Fruit fly (Drosophila melanogaster) whole organism, embryonic: Measurements from ENCODE around the gene Rad17.

Source experiments
- Atf3 ChIP-seq: fragments of 200-800 bp; sonication (Bioruptor generic); optimal IDR thresholded peaks from 3 replicates; lab custom pipeline; 2016; ENCODE audit warnings: missing biosample characterization, missing genetic modification characterization
- CG10543 ChIP-seq: fragments of 200-800 bp; sonication (Bioruptor generic); optimal IDR thresholded peaks from 3 replicates; lab custom pipeline; 2017; ENCODE audit warnings: missing biosample characterization, mild to moderate bottlenecking, missing genetic modification characterization, moderate library complexity
- CG11085 ChIP-seq: fragments of 200-800 bp; sonication (Bioruptor generic); IDR thresholded peaks from 2 replicates; pipeline ENCODE4 v1.3.6; 2022; ENCODE audit warnings: missing biosample characterization, missing genetic modification characterization
- CG11695 ChIP-seq: fragments of 200-800 bp; sonication (Bioruptor generic); IDR thresholded peaks from 3 replicates; pipeline ENCODE4 v1.3.6; 2022; ENCODE audit warnings: missing biosample characterization, missing genetic modification characterization
- CG11723 ChIP-seq: fragments of 200-800 bp; sonication (Bioruptor generic); optimal IDR thresholded peaks from 2 replicates; lab custom pipeline; 2017; ENCODE audit warnings: missing biosample characterization, mild to moderate bottlenecking, missing genetic modification characterization
- CG14710 ChIP-seq: fragments of 200-800 bp; sonication (Bioruptor generic); optimal IDR thresholded peaks from 3 replicates; lab custom pipeline; 2019; ENCODE audit warnings: missing biosample characterization, mild to moderate bottlenecking, missing genetic modification characterization, moderate library complexity
- CG15073 ChIP-seq: fragments of 200-800 bp; sonication (Bioruptor generic); optimal IDR thresholded peaks from 2 replicates; lab custom pipeline; 2016; ENCODE audit warnings: missing biosample characterization, missing genetic modification characterization
- CG16779 ChIP-seq: fragments of 200-800 bp; sonication (Bioruptor generic); IDR thresholded peaks from 2 replicates; pipeline ENCODE4 v1.3.6; 2022; ENCODE audit warnings: missing biosample characterization, missing genetic modification characterization
- CG17359 ChIP-seq: fragments of 200-800 bp; sonication (Bioruptor generic); optimal IDR thresholded peaks from 3 replicates; lab custom pipeline; 2018; ENCODE audit warnings: missing biosample characterization, mild to moderate bottlenecking, missing genetic modification characterization, moderate library complexity
- CG1832 ChIP-seq: fragments of 200-800 bp; sonication (Bioruptor generic); optimal IDR thresholded peaks from 2 replicates; lab custom pipeline; 2017; ENCODE audit warnings: missing biosample characterization, mild to moderate bottlenecking, missing genetic modification characterization, inconsistent platforms
- CG18764 ChIP-seq: fragments of 200-800 bp; sonication (Bioruptor generic); optimal IDR thresholded peaks from 3 replicates; lab custom pipeline; 2016; ENCODE audit warnings: missing biosample characterization, missing genetic modification characterization
- CG33213 ChIP-seq: fragments of 200-800 bp; sonication (Bioruptor generic); optimal IDR thresholded peaks from 3 replicates; lab custom pipeline; 2016; ENCODE audit warnings: missing biosample characterization, missing genetic modification characterization
- CG34376 ChIP-seq: fragments of 200-800 bp; sonication (Bioruptor generic); optimal IDR thresholded peaks from 2 replicates; lab custom pipeline; 2018; ENCODE audit warnings: missing biosample characterization, mild to moderate bottlenecking, missing genetic modification characterization
- CG3847 ChIP-seq: fragments of 200-800 bp; sonication (Bioruptor generic); IDR thresholded peaks from 2 replicates; pipeline ENCODE4 v1.3.6; 2022; ENCODE audit warnings: missing biosample characterization, missing genetic modification characterization
- CG3995 ChIP-seq: fragments of 200-800 bp; sonication (Bioruptor generic); optimal IDR thresholded peaks from 3 replicates; lab custom pipeline; 2016; ENCODE audit warnings: missing biosample characterization, missing genetic modification characterization
- CG4328 ChIP-seq: fragments of 200-800 bp; sonication (Bioruptor generic); optimal IDR thresholded peaks from 3 replicates; lab custom pipeline; 2017; ENCODE audit warnings: missing biosample characterization, missing genetic modification reagents, missing genetic modification characterization
- CG4854 ChIP-seq: fragments of 200-800 bp; sonication (Bioruptor generic); optimal IDR thresholded peaks from 2 replicates; lab custom pipeline; 2016; ENCODE audit warnings: missing biosample characterization, missing genetic modification characterization, inconsistent platforms
- CG6175 ChIP-seq: fragments of 200-800 bp; sonication (Bioruptor generic); IDR thresholded peaks from 3 replicates; pipeline ENCODE4 v1.3.6; 2022; ENCODE audit warnings: missing biosample characterization, missing genetic modification characterization
- CG9437 ChIP-seq: fragments of 200-800 bp; sonication (Bioruptor generic); optimal IDR thresholded peaks from 2 replicates; lab custom pipeline; 2018; ENCODE audit warnings: missing biosample characterization, mild to moderate bottlenecking, missing genetic modification characterization
- H15 ChIP-seq: fragments of 200-800 bp; sonication (Bioruptor generic); IDR thresholded peaks from 3 replicates; pipeline ENCODE4 v1.3.6; 2022; ENCODE audit warnings: missing biosample characterization, missing genetic modification characterization
- HHEX ChIP-seq: fragments of 200-800 bp; sonication (Bioruptor generic); optimal IDR thresholded peaks from 3 replicates; lab custom pipeline; 2017; ENCODE audit warnings: missing biosample characterization, mild to moderate bottlenecking, missing genetic modification characterization, missing genetic modification reagents
- HLH3B ChIP-seq: fragments of 200-800 bp; sonication (Bioruptor generic); IDR thresholded peaks from 2 replicates; pipeline ENCODE4 v1.3.6; 2022; ENCODE audit warnings: missing biosample characterization, missing genetic modification characterization
- HmgZ ChIP-seq: fragments of 200-800 bp; sonication (Bioruptor generic); optimal IDR thresholded peaks from 2 replicates; lab custom pipeline; 2018; ENCODE audit warnings: missing biosample characterization, mild to moderate bottlenecking, missing genetic modification characterization
- MTF-1 ChIP-seq: fragments of 200-800 bp; sonication (Bioruptor generic); optimal IDR thresholded peaks from 2 replicates; lab custom pipeline; 2018; ENCODE audit warnings: missing biosample characterization, mild to moderate bottlenecking, missing genetic modification characterization, borderline replicate concordance
- NfI ChIP-seq: fragments of 200-800 bp; sonication (Bioruptor generic); optimal IDR thresholded peaks from 3 replicates; lab custom pipeline; 2018; ENCODE audit warnings: missing biosample characterization, mild to moderate bottlenecking, missing genetic modification characterization, moderate library complexity
- Oli ChIP-seq: fragments of 200-800 bp; sonication (Bioruptor generic); optimal IDR thresholded peaks from 2 replicates; lab custom pipeline; 2018; ENCODE audit warnings: missing biosample characterization, mild to moderate bottlenecking, missing genetic modification characterization, moderate library complexity
- Six4 ChIP-seq: fragments of 200-800 bp; sonication (Bioruptor generic); optimal IDR thresholded peaks from 2 replicates; lab custom pipeline; 2016; ENCODE audit warnings: missing biosample characterization, missing genetic modification characterization
- Trl ChIP-seq, 3 experiments: fragments of >200 bp in 2 of 3; fragments of 200-800 bp in 1 of 3; sonication (Bioruptor generic) in 1 of 3; optimal IDR thresholded peaks; 2 replicates in 1 of 3; 3 replicates in 2 of 3; lab custom pipeline; 2016 to 2017; ENCODE audit warnings: missing biosample characterization in 1 of 3, missing genetic modification characterization in 1 of 3
- abd-A ChIP-seq: fragments of 200-800 bp; sonication (Bioruptor generic); optimal IDR thresholded peaks from 3 replicates; lab custom pipeline; 2019; ENCODE audit warnings: missing biosample characterization, mild to moderate bottlenecking, missing genetic modification characterization, moderate library complexity
- cad ChIP-seq: fragments of >200 bp; optimal IDR thresholded peaks from 2 replicates; lab custom pipeline; 2017; ENCODE audit warnings: missing biosample characterization, missing genetic modification characterization
- chm ChIP-seq: fragments of 200-800 bp; sonication (Bioruptor generic); IDR thresholded peaks from 2 replicates; pipeline ENCODE4 v1.3.6; 2022; ENCODE audit warnings: missing biosample characterization, missing genetic modification characterization
- ci ChIP-seq: fragments of 200-800 bp; sonication (Bioruptor generic); IDR thresholded peaks from 3 replicates; pipeline ENCODE4 v1.3.6; 2022; ENCODE audit warnings: missing biosample characterization, missing genetic modification characterization
- corto ChIP-seq: fragments of 200-800 bp; sonication (Bioruptor generic); optimal IDR thresholded peaks from 2 replicates; lab custom pipeline; 2016; ENCODE audit warnings: missing biosample characterization, mild to moderate bottlenecking, missing genetic modification characterization, moderate library complexity
- dmrt11E ChIP-seq: fragments of 200-800 bp; sonication (Bioruptor generic); optimal IDR thresholded peaks from 3 replicates; lab custom pipeline; 2018; ENCODE audit warnings: missing biosample characterization, mild to moderate bottlenecking, missing genetic modification characterization, moderate library complexity
- dysf ChIP-seq: fragments of 200-800 bp; sonication (Bioruptor generic); IDR thresholded peaks from 3 replicates; pipeline ENCODE4 v1.3.6; 2022; ENCODE audit warnings: missing biosample characterization, missing genetic modification characterization
- fru ChIP-seq: fragments of >200 bp; optimal IDR thresholded peaks from 2 replicates; lab custom pipeline; 2017
- jumu ChIP-seq: fragments of 200-800 bp; sonication (Bioruptor generic); optimal IDR thresholded peaks from 3 replicates; lab custom pipeline; 2016; ENCODE audit warnings: missing biosample characterization, missing genetic modification characterization
- ken ChIP-seq: fragments of 200-800 bp; sonication (Bioruptor generic); IDR thresholded peaks from 3 replicates; pipeline ENCODE4 v1.3.6; 2022; ENCODE audit warnings: missing biosample characterization, missing genetic modification characterization
- lab ChIP-seq: fragments of 200-800 bp; sonication (Bioruptor generic); optimal IDR thresholded peaks from 3 replicates; lab custom pipeline; 2017; ENCODE audit warnings: missing biosample characterization, missing genetic modification characterization, mild to moderate bottlenecking, moderate library complexity, missing genetic modification reagents
- pfk ChIP-seq: fragments of 200-800 bp; sonication (Bioruptor generic); optimal IDR thresholded peaks from 2 replicates; lab custom pipeline; 2018; ENCODE audit warnings: missing biosample characterization, mild to moderate bottlenecking, missing genetic modification characterization, moderate library complexity
- prd ChIP-seq, 3 experiments: fragments of >200 bp in 2 of 3; fragments of 200-800 bp in 1 of 3; sonication (Bioruptor generic) in 1 of 3; optimal IDR thresholded peaks in 2 of 3; IDR thresholded peaks in 1 of 3; 2 replicates in 2 of 3; 3 replicates in 1 of 3; pipeline versions ENCODE4 v1.3.6 to Lab custom; 2017 to 2022; ENCODE audit warnings: missing biosample characterization in 1 of 3, missing genetic modification characterization in 1 of 3
- pros ChIP-seq: fragments of 200-800 bp; sonication (Bioruptor generic); optimal IDR thresholded peaks from 3 replicates; lab custom pipeline; 2019; ENCODE audit warnings: missing biosample characterization, mild to moderate bottlenecking, missing genetic modification characterization, moderate library complexity
- repo ChIP-seq: fragments of 200-800 bp; sonication (Bioruptor generic); optimal IDR thresholded peaks from 2 replicates; lab custom pipeline; 2016; ENCODE audit warnings: missing biosample characterization, missing genetic modification characterization
- sd ChIP-seq: fragments of 200-800 bp; sonication (Bioruptor generic); optimal IDR thresholded peaks from 3 replicates; lab custom pipeline; 2018; ENCODE audit warnings: missing biosample characterization, mild to moderate bottlenecking, missing genetic modification characterization, moderate library complexity
- sens-2 ChIP-seq: fragments of 200-800 bp; sonication (Bioruptor generic); IDR thresholded peaks from 2 replicates; pipeline ENCODE4 v1.3.6; 2022; ENCODE audit warnings: missing biosample characterization, missing genetic modification characterization
- sisA ChIP-seq: fragments of 200-800 bp; sonication (Bioruptor generic); IDR thresholded peaks from 2 replicates; pipeline ENCODE4 v1.3.6; 2022; ENCODE audit warnings: missing biosample characterization, missing genetic modification characterization
- twi ChIP-seq: fragments of 200-800 bp; optimal IDR thresholded peaks from 2 replicates; lab custom pipeline; 2019; ENCODE audit warnings: missing biosample characterization, mild to moderate bottlenecking, missing genetic modification characterization, moderate library complexity
- vnd ChIP-seq: fragments of 200-800 bp; sonication (Bioruptor generic); IDR thresholded peaks from 3 replicates; pipeline ENCODE4 v1.3.6; 2022; ENCODE audit warnings: missing biosample characterization, missing genetic modification characterization; ENCODE audit not compliant: partially characterized antibody
- wor ChIP-seq: fragments of 200-800 bp; sonication (Bioruptor generic); IDR thresholded peaks from 2 replicates; pipeline ENCODE4 v1.3.6; 2022; ENCODE audit warnings: missing biosample characterization, missing genetic modification characterization
- zfh2 ChIP-seq: fragments of 200-800 bp; sonication (Bioruptor generic); optimal IDR thresholded peaks from 2 replicates; lab custom pipeline; 2016; ENCODE audit warnings: missing biosample characterization, missing genetic modification characterization

The Rad17 gene

DNA sequence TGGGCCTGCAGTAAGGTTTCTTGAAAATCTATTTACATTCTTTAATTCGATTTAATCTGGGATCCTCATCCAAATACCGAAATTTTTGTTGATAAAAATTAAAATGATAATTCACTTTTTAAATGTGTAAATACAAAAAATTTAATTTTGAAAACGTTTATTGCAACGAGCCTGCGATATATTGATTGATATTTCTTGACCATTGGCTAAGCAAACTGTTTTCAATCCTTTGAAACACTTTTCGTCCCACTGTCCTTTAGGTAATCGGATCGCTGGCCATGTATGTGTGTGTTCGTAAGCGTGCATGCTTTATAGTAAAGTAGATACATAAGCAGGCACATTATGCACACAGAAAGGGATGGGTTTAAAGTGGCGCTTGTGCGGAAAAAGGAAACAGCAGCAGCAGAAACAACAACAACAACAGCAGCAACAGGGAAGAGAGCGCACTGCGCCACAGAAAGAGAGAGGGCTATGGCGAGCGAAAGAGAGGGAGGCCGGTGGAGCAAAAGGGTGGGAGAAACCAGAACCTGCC, 38.8 kb downstream of the Rad17 start (continued):
- TF ChIP-seq CG18764 = no peak
- no peak for TF ChIP-seq fru (lab: Kevin White, UChicago)
- TF ChIP-seq Trl (optimal IDR thresholded peaks at IDR 0.05; lab: Kevin White, UChicago) = peak; percentile 59 to 62
- no peak for TF ChIP-seq Trl (GFP tag; optimal IDR thresholded peaks at IDR 0.05; lab: Kevin White, UChicago)
- no peak for TF ChIP-seq CG3995 (GFP tag; lab: Kevin White, UChicago)
- peak; percentile 32 for TF ChIP-seq CG14710 (tag; lab: Kevin White, UChicago)
- TF ChIP-seq CG11085 (GFP tag; lab: Robert Waterston, UW) = no peak
- TF ChIP-seq NfI = no peak
- TF ChIP-seq CG11723 (GFP tag; lab: Kevin White, UChicago) = no peak
- no peak for TF ChIP-seq Atf3
- no peak for TF ChIP-seq CG6175
- no peak for TF ChIP-seq cad
- TF ChIP-seq pfk = no peak
- TF ChIP-seq sd (tag; lab: Kevin White, UChicago) = no peak
- peak; percentile 82 for TF ChIP-seq CG1832 (GFP tag; lab: Kevin White, UChicago)
- no peak for TF ChIP-seq CG16779 (GFP tag; lab: Robert Waterston, UW)
- TF ChIP-seq sens-2 (GFP tag; lab: Robert Waterston, UW) = no peak
- TF ChIP-seq wor = no peak
- TF ChIP-seq CG33213 = no peak
- no peak for TF ChIP-seq lab
- TF ChIP-seq twi = peak; percentile 11
- TF ChIP-seq MTF-1 (GFP tag; lab: Kevin White, UChicago) = no peak
- TF ChIP-seq Six4 (GFP tag; lab: Kevin White, UChicago) = peak; percentile 58
- no peak for TF ChIP-seq CG15073
- no peak for TF ChIP-seq chm (GFP tag; lab: Robert Waterston, UW)
- TF ChIP-seq CG4328 (GFP tag; lab: Kevin White, UChicago) = no peak
- TF ChIP-seq H15 (GFP tag; lab: Robert Waterston, UW) = no peak
- TF ChIP-seq Oli (tag; lab: Kevin White, UChicago) = peak; percentile 69
- TF ChIP-seq sisA (GFP tag; lab: Robert Waterston, UW) = peak; percentile 44
- TF ChIP-seq ken = no peak
- no peak for TF ChIP-seq HHEX (GFP tag; lab: Kevin White, UChicago)
- TF ChIP-seq CG4854 (GFP tag; lab: Kevin White, UChicago) = peak; percentile 5
- TF ChIP-seq vnd (GFP tag; lab: Robert Waterston, UW) = no peak
- no peak for TF ChIP-seq prd (optimal IDR thresholded peaks at IDR 0.05; lab: Kevin White, UChicago)
- peak; percentile 53; the same call in 2 of the 3 replicates for TF ChIP-seq prd (GFP tag; IDR thresholded peaks at IDR 0.05; lab: Robert Waterston, UW)
- TF ChIP-seq corto (GFP tag; lab: Kevin White, UChicago) = no peak
- no peak for TF ChIP-seq CG3847 (GFP tag; lab: Robert Waterston, UW)
- TF ChIP-seq HmgZ (tag; lab: Kevin White, UChicago) = no peak
- TF ChIP-seq ci (GFP tag; lab: Robert Waterston, UW) = 0 out of 3 replicates have a peak, but pooled peaks have one; percentile 24
- peak; percentile 15 for TF ChIP-seq jumu (GFP tag; lab: Kevin White, UChicago)
- no peak for TF ChIP-seq abd-A (tag; lab: Kevin White, UChicago)
- TF ChIP-seq zfh2 (GFP tag; lab: Kevin White, UChicago) = no peak
- TF ChIP-seq CG17359 (tag; lab: Kevin White, UChicago) = peak; percentile 50
- TF ChIP-seq HLH3B (GFP tag; lab: Robert Waterston, UW) = peak; percentile 40; the same call in 1 of the 2 replicates
- TF ChIP-seq dysf (GFP tag; lab: Robert Waterston, UW) = no peak; the same call in 2 of the 3 replicates
- TF ChIP-seq CG9437 (GFP tag; lab: Kevin White, UChicago) = no peak
- TF ChIP-seq CG34376 (GFP tag; lab: Kevin White, UChicago) = no peak
- no peak for TF ChIP-seq CG10543 (GFP tag; lab: Kevin White, UChicago)
- peak; percentile 90 for TF ChIP-seq dmrt11E
- TF ChIP-seq CG11695 (GFP tag; lab: Robert Waterston, UW) = no peak; the same call in 2 of the 3 replicates
- no peak for TF ChIP-seq pros (GFP tag; lab: Kevin White, UChicago)
- no peak for TF ChIP-seq repo
